Worm (Caenorhabditis elegans) whole organism, young adult: ENCODE data around the gene F16B12.7.

Source experiments
- B0336.3 ChIP-seq: fragments of 200-800 bp; sonication (Bioruptor generic); IDR thresholded peaks from 2 replicates; pipeline ENCODE4 v1.3.6; 2022; ENCODE audit warnings: missing genetic modification characterization, missing compliant biosample characterization
- C17E4.6 ChIP-seq: fragments of 200-800 bp; sonication (Bioruptor generic); IDR thresholded peaks from 2 replicates; pipeline ENCODE4 v1.3.6; 2022; ENCODE audit warnings: missing genetic modification reagents, missing genetic modification characterization, missing compliant biosample characterization
- F33H1.4 ChIP-seq: fragments of 200-800 bp; sonication (Bioruptor generic); IDR thresholded peaks from 2 replicates; pipeline ENCODE4 v1.3.6; 2022; ENCODE audit warnings: missing genetic modification reagents, missing genetic modification characterization, missing compliant biosample characterization
- F57A8.1 ChIP-seq: fragments of 200-800 bp; sonication (Bioruptor generic); optimal IDR thresholded peaks from 2 replicates; lab custom pipeline; 2018; ENCODE audit warnings: mild to moderate bottlenecking, missing genetic modification characterization, moderate library complexity, missing compliant biosample characterization
- F57C9.4 ChIP-seq: sonication (generic microtip); optimal IDR thresholded peaks from 2 replicates; lab custom pipeline; 2017; ENCODE audit warnings: mild to moderate bottlenecking, missing genetic modification characterization, missing compliant biosample characterization
- K12H6.12 ChIP-seq: fragments of 200-800 bp; sonication (Bioruptor generic); optimal IDR thresholded peaks from 2 replicates; lab custom pipeline; 2018; ENCODE audit warnings: mild to moderate bottlenecking, missing genetic modification characterization, missing compliant biosample characterization
- T26A5.8 ChIP-seq: sonication (generic microtip); optimal IDR thresholded peaks from 2 replicates; lab custom pipeline; 2016; ENCODE audit warnings: missing genetic modification characterization, missing compliant biosample characterization
- Y53G8AR.9 ChIP-seq: fragments of 200-800 bp; sonication (Bioruptor generic); conservative IDR thresholded peaks from 2 replicates; pipeline ENCODE4 v1.3.6; 2022; ENCODE audit warnings: missing genetic modification reagents, missing genetic modification characterization, missing compliant biosample characterization
- Y79H2A.3 ChIP-seq: fragments of 200-800 bp; sonication (Bioruptor generic); conservative IDR thresholded peaks from 2 replicates; pipeline ENCODE4 v1.3.6; 2022; ENCODE audit warnings: missing genetic modification reagents, missing genetic modification characterization, missing compliant biosample characterization
- aptf-2 ChIP-seq: fragments of 200-800 bp; sonication (Bioruptor generic); conservative IDR thresholded peaks from 2 replicates; pipeline ENCODE4 v1.3.6; 2022; ENCODE audit warnings: missing genetic modification reagents, missing genetic modification characterization, missing compliant biosample characterization
- athp-1 ChIP-seq: sonication (generic microtip); optimal IDR thresholded peaks from 2 replicates; lab custom pipeline; 2017; ENCODE audit warnings: mild to moderate bottlenecking, missing genetic modification characterization, missing compliant biosample characterization
- bed-2 ChIP-seq: fragments of 200-800 bp; sonication (Bioruptor generic); IDR thresholded peaks from 2 replicates; pipeline ENCODE4 v1.3.6; 2022; ENCODE audit warnings: missing genetic modification reagents, missing genetic modification characterization, missing compliant biosample characterization
- cebp-2 ChIP-seq: fragments of 200-800 bp; sonication (Bioruptor generic); IDR thresholded peaks from 2 replicates; pipeline ENCODE4 v1.3.6; 2022; ENCODE audit warnings: missing genetic modification characterization, missing compliant biosample characterization
- ceh-100 ChIP-seq: fragments of 200-800 bp; sonication (Bioruptor generic); IDR thresholded peaks from 2 replicates; pipeline ENCODE4 v1.3.6; 2022; ENCODE audit warnings: missing genetic modification reagents, missing genetic modification characterization, missing compliant biosample characterization
- ceh-40 ChIP-seq: fragments of 200-800 bp; sonication (Bioruptor generic); IDR thresholded peaks from 2 replicates; pipeline ENCODE4 v1.3.6; 2022; ENCODE audit warnings: missing genetic modification characterization, missing compliant biosample characterization
- die-1 ChIP-seq: sonication (generic microtip); optimal IDR thresholded peaks from 2 replicates; lab custom pipeline; 2016; ENCODE audit warnings: missing genotype, mild to moderate bottlenecking, missing genetic modification characterization, missing compliant biosample characterization
- dox-1 ChIP-seq: fragments of 200-800 bp; sonication (Bioruptor generic); IDR thresholded peaks from 2 replicates; pipeline ENCODE4 v1.3.6; 2022; ENCODE audit warnings: missing genetic modification reagents, missing genetic modification characterization, missing compliant biosample characterization
- dpff-1 ChIP-seq: sonication (generic microtip); optimal IDR thresholded peaks from 2 replicates; lab custom pipeline; 2017; ENCODE audit warnings: mild to moderate bottlenecking, missing genetic modification characterization, missing compliant biosample characterization
- ekl-4 ChIP-seq: fragments of 200-800 bp; sonication (Bioruptor generic); IDR thresholded peaks from 2 replicates; pipeline ENCODE4 v1.3.6; 2022; ENCODE audit warnings: missing genetic modification reagents, missing genetic modification characterization, missing compliant biosample characterization
- ets-4 ChIP-seq: fragments of 200-800 bp; sonication (Bioruptor generic); optimal IDR thresholded peaks from 2 replicates; lab custom pipeline; 2018; ENCODE audit warnings: mild to moderate bottlenecking, missing genetic modification characterization, missing compliant biosample characterization
- gei-17 ChIP-seq: fragments of 200-800 bp; sonication (Bioruptor generic); optimal IDR thresholded peaks from 2 replicates; lab custom pipeline; 2018; ENCODE audit warnings: mild to moderate bottlenecking, missing genetic modification characterization, missing compliant biosample characterization
- hlh-12 ChIP-seq: sonication (generic microtip); optimal IDR thresholded peaks from 2 replicates; lab custom pipeline; 2016; ENCODE audit warnings: missing genetic modification characterization, missing compliant biosample characterization
- hlh-26 ChIP-seq: fragments of 200-800 bp; sonication (Bioruptor generic); conservative IDR thresholded peaks from 2 replicates; pipeline ENCODE4 v1.3.6; 2022; ENCODE audit warnings: missing genetic modification reagents, missing genetic modification characterization, missing compliant biosample characterization
- hmg-20 ChIP-seq: fragments of 200-800 bp; sonication (Bioruptor generic); IDR thresholded peaks from 2 replicates; pipeline ENCODE4 v1.3.6; 2022; ENCODE audit warnings: missing genetic modification reagents, missing genetic modification characterization, missing compliant biosample characterization
- lag-1 ChIP-seq: fragments of 200-800 bp; sonication (Bioruptor generic); IDR thresholded peaks from 2 replicates; pipeline ENCODE4 v1.3.6; 2022; ENCODE audit warnings: missing genetic modification reagents, missing genetic modification characterization, missing compliant biosample characterization
- let-526 ChIP-seq: fragments of 200-800 bp; sonication (Bioruptor generic); IDR thresholded peaks from 2 replicates; pipeline ENCODE4 v1.3.6; 2022; ENCODE audit warnings: missing genetic modification reagents, missing genetic modification characterization, missing compliant biosample characterization
- lin-26 ChIP-seq: fragments of 200-800 bp; sonication (Bioruptor generic); IDR thresholded peaks from 2 replicates; pipeline ENCODE4 v1.3.6; 2022; ENCODE audit warnings: missing genetic modification reagents, missing genetic modification characterization, missing compliant biosample characterization
- lin-40 ChIP-seq: sonication (generic microtip); optimal IDR thresholded peaks from 2 replicates; lab custom pipeline; 2016; ENCODE audit warnings: missing genetic modification characterization, mild to moderate bottlenecking, missing compliant biosample characterization, missing genotype, missing genetic modification reagents
- lsy-27 ChIP-seq: sonication (generic microtip); optimal IDR thresholded peaks from 2 replicates; lab custom pipeline; 2017; ENCODE audit warnings: missing genetic modification characterization, mild to moderate bottlenecking, missing compliant biosample characterization, antibody characterized with exemption, missing genotype, borderline replicate concordance; ENCODE audit not compliant: insufficient read depth
- madf-3 ChIP-seq: fragments of 200-800 bp; sonication (Bioruptor generic); IDR thresholded peaks from 2 replicates; pipeline ENCODE4 v1.3.6; 2022; ENCODE audit warnings: missing genetic modification reagents, missing genetic modification characterization, missing compliant biosample characterization
- mcd-1 ChIP-seq: fragments of 200-800 bp; sonication (Bioruptor generic); IDR thresholded peaks from 2 replicates; pipeline ENCODE4 v1.3.6; 2022; ENCODE audit warnings: missing genetic modification reagents, missing genetic modification characterization, missing compliant biosample characterization
- mes-4 ChIP-seq: sonication (generic microtip); optimal IDR thresholded peaks from 2 replicates; lab custom pipeline; 2016; ENCODE audit warnings: missing genotype, missing genetic modification characterization, missing compliant biosample characterization
- nfya-1 ChIP-seq: sonication (generic microtip); optimal IDR thresholded peaks from 2 replicates; lab custom pipeline; 2017; ENCODE audit warnings: antibody characterized with exemption, missing compliant biosample characterization, missing genetic modification characterization, borderline replicate concordance; ENCODE audit not compliant: insufficient read depth
- nfya-2 ChIP-seq: fragments of 200-800 bp; sonication (Bioruptor generic); IDR thresholded peaks from 2 replicates; pipeline ENCODE4 v1.3.6; 2022; ENCODE audit warnings: missing genetic modification reagents, missing genetic modification characterization, missing compliant biosample characterization
- nhr-179 ChIP-seq: sonication (generic microtip); optimal IDR thresholded peaks from 2 replicates; lab custom pipeline; 2016; ENCODE audit warnings: mild to moderate bottlenecking, missing genetic modification characterization, missing compliant biosample characterization
- nhr-80 ChIP-seq: sonication (generic microtip); optimal IDR thresholded peaks from 2 replicates; lab custom pipeline; 2016; ENCODE audit warnings: missing genetic modification characterization, missing compliant biosample characterization
- pbrm-1 ChIP-seq: fragments of 200-800 bp; sonication (Bioruptor generic); IDR thresholded peaks from 2 replicates; pipeline ENCODE4 v1.3.6; 2022; ENCODE audit warnings: missing genetic modification reagents, missing genetic modification characterization, missing compliant biosample characterization
- pha-4 ChIP-seq: fragments of 150-350 bp; sonication (generic microtip); optimal IDR thresholded peaks from 2 replicates; lab custom pipeline; 2014; ENCODE audit warnings: missing biosample characterization, missing genetic modification reagents, missing genetic modification characterization
- repo-1 ChIP-seq: sonication (generic microtip); optimal IDR thresholded peaks from 2 replicates; lab custom pipeline; 2017; ENCODE audit warnings: mild to moderate bottlenecking, missing genetic modification characterization, missing compliant biosample characterization
- sdz-38 ChIP-seq: sonication (generic microtip); optimal IDR thresholded peaks from 2 replicates; lab custom pipeline; 2016; ENCODE audit warnings: missing genotype, missing genetic modification characterization, missing compliant biosample characterization
- sea-2 ChIP-seq: fragments of 200-800 bp; sonication (Bioruptor generic); IDR thresholded peaks from 2 replicates; pipeline ENCODE4 v1.3.6; 2022; ENCODE audit warnings: missing genetic modification characterization, missing compliant biosample characterization
- snpc-3.4 ChIP-seq: sonication (generic microtip); optimal IDR thresholded peaks from 2 replicates; lab custom pipeline; 2017; ENCODE audit warnings: missing genetic modification characterization, mild to moderate bottlenecking, missing compliant biosample characterization, antibody characterized with exemption, moderate library complexity, missing genotype, missing genetic modification reagents
- somi-1 ChIP-seq: fragments of 200-800 bp; sonication (Bioruptor generic); optimal IDR thresholded peaks from 2 replicates; lab custom pipeline; 2018; ENCODE audit warnings: mild to moderate bottlenecking, missing genetic modification characterization, missing compliant biosample characterization
- sptf-2 ChIP-seq: fragments of 200-800 bp; sonication (Bioruptor generic); optimal IDR thresholded peaks from 2 replicates; lab custom pipeline; 2018; ENCODE audit warnings: mild to moderate bottlenecking, missing genetic modification characterization, missing compliant biosample characterization
- unc-130 ChIP-seq: sonication (generic microtip); optimal IDR thresholded peaks from 2 replicates; lab custom pipeline; 2016; ENCODE audit warnings: missing genetic modification reagents, missing genetic modification characterization, missing compliant biosample characterization
- xnd-1 ChIP-seq: sonication (generic microtip); optimal IDR thresholded peaks from 2 replicates; lab custom pipeline; 2016; ENCODE audit warnings: missing genotype, missing genetic modification reagents, missing genetic modification characterization, missing compliant biosample characterization
- zfh-2 ChIP-seq: fragments of 200-800 bp; sonication (Bioruptor generic); conservative IDR thresholded peaks from 2 replicates; pipeline ENCODE4 v1.3.6; 2022; ENCODE audit warnings: missing genetic modification reagents, missing genetic modification characterization, missing compliant biosample characterization
- ztf-18 ChIP-seq: sonication (generic microtip); optimal IDR thresholded peaks from 2 replicates; lab custom pipeline; 2016; ENCODE audit warnings: missing genotype, mild to moderate bottlenecking, missing genetic modification characterization, missing compliant biosample characterization
- ztf-22 ChIP-seq: fragments of 200-800 bp; sonication (Bioruptor generic); optimal IDR thresholded peaks from 2 replicates; lab custom pipeline; 2018; ENCODE audit warnings: mild to moderate bottlenecking, missing genetic modification characterization, moderate library complexity, missing compliant biosample characterization
- ztf-25 ChIP-seq: fragments of 200-800 bp; sonication (Bioruptor generic); IDR thresholded peaks from 2 replicates; pipeline ENCODE4 v1.3.6; 2022; ENCODE audit warnings: missing genetic modification reagents, missing genetic modification characterization, missing compliant biosample characterization
- ztf-28 ChIP-seq: fragments of 200-800 bp; sonication (Bioruptor generic); IDR thresholded peaks from 2 replicates; pipeline ENCODE4 v1.3.6; 2022; ENCODE audit warnings: missing genetic modification reagents, missing genetic modification characterization, missing compliant biosample characterization

F16B12.7 gene

DNA sequence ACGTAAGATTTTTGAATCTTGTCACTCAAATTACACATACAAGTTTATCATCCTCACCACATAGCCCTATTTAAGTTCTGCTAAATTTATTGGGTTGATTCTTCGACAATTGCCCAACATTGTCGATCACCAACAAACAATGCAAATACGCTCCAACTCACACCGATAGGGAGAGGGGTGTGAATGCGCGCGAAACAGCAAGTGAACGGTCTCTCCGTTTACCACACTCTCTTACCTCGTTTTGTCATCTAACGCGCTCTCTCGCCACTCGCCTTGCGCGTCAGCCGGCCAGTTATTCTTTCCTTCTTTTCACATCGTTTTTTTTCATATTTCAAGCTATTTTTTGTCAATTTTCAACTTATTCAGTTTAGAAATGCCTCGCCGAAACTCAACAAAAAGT, 6.4 kb upstream of the F16B12.7 start, which contains the start of gene F16B12.6 (continued):
- TF ChIP-seq ceh-100 (no peak), unc-130 (GFP tag; lab: Kevin White, UChicago) (no peak), repo-1 (peak; percentile 17), C17E4.6 (GFP tag; lab: Robert Waterston, UW) (no peak), ets-4 (no peak), dox-1 (peak; percentile 75), cebp-2 (GFP tag; lab: Robert Waterston, UW) (no peak), mes-4 (tag; lab: Kevin White, UChicago) (no peak), B0336.3 (GFP tag; lab: Robert Waterston, UW) (no peak), pbrm-1 (GFP tag; lab: Robert Waterston, UW) (peak; percentile 56; the same call in 1 of the 2 replicates), lin-26 (no peak), mcd-1 (GFP tag; lab: Robert Waterston, UW) (peak; percentile 90), die-1 (tag; lab: Kevin White, UChicago) (no peak), dpff-1 (no peak), T26A5.8 (tag; lab: Kevin White, UChicago) (no peak), nhr-80 (tag; lab: Kevin White, UChicago) (peak; percentile 60), hmg-20 (GFP tag; lab: Robert Waterston, UW) (no peak), Y53G8AR.9 (no peak), ztf-25 (no peak), nhr-179 (tag; lab: Kevin White, UChicago) (no peak), lag-1 (GFP tag; lab: Robert Waterston, UW) (no peak), sptf-2 (GFP tag; lab: Kevin White, UChicago) (no peak), somi-1 (GFP tag; lab: Kevin White, UChicago) (no peak), F57A8.1 (no peak), sdz-38 (tag; lab: Kevin White, UChicago) (no peak), pha-4 (tag; lab: Kevin White, UChicago) (no peak), athp-1 (tag; lab: Kevin White, UChicago) (no peak), lin-40 (tag; lab: Kevin White, UChicago) (peak; percentile 64), let-526 (GFP tag; lab: Robert Waterston, UW) (no peak), aptf-2 (GFP tag; lab: Robert Waterston, UW) (no peak), ekl-4 (GFP tag; lab: Robert Waterston, UW) (no peak), hlh-26 (GFP tag; lab: Robert Waterston, UW) (no peak), sea-2 (GFP tag; lab: Robert Waterston, UW) (no peak), ztf-28 (no peak), zfh-2 (0 out of 2 replicates have a peak, but pooled peaks have one; percentile 39), ztf-18 (tag; lab: Kevin White, UChicago) (peak; percentile 37), lsy-27 (no peak), K12H6.12 (tag; lab: Kevin White, UChicago) (peak; percentile 71), F33H1.4 (GFP tag; lab: Robert Waterston, UW) (no peak), nfya-2 (no peak), snpc-3.4 (tag; lab: Kevin White, UChicago) (no peak), ceh-40 (no peak), ztf-22 (GFP tag; lab: Kevin White, UChicago) (no peak), xnd-1 (no peak), nfya-1 (no peak), F57C9.4 (tag; lab: Kevin White, UChicago) (no peak), madf-3 (GFP tag; lab: Robert Waterston, UW) (no peak), hlh-12 (no peak), Y79H2A.3 (no peak), bed-2 (GFP tag; lab: Robert Waterston, UW) (no peak), gei-17 (GFP tag; lab: Kevin White, UChicago) (no peak)
